Fruit fly (Drosophila melanogaster): ENCODE measurements around the gene KrT95D.

dm6 chr3R:23971764-23972163 lies 59.9 kb downstream of the KrT95D start:
- no peak for TF ChIP-seq Jra (GFP tag; optimal IDR thresholded peaks at IDR 0.05)
- no peak for TF ChIP-seq usp (GFP tag; optimal IDR thresholded peaks at IDR 0.05)
- TF ChIP-seq Dif (GFP tag; optimal IDR thresholded peaks at IDR 0.05; ENCODE audit: partially characterized antibody): no peak
- no peak for TF ChIP-seq Abd-B (GFP tag; optimal IDR thresholded peaks at IDR 0.05)
- TF ChIP-seq Hr78 (GFP tag; optimal IDR thresholded peaks at IDR 0.05): no peak

Data from whole organism, wandering third instar larva.